Fruit fly (Drosophila melanogaster) whole organism, embryonic: ENCODE data around the gene CG13028.

Experiments used
- Antp ChIP-seq: fragments of 200-800 bp; sonication (Bioruptor generic); optimal IDR thresholded peaks from 3 replicates; lab custom pipeline; 2016; ENCODE audit warnings: missing biosample characterization, missing genetic modification characterization
- Atf3 ChIP-seq: fragments of 200-800 bp; sonication (Bioruptor generic); optimal IDR thresholded peaks from 3 replicates; lab custom pipeline; 2016; ENCODE audit warnings: missing biosample characterization, missing genetic modification characterization
- Blimp-1 ChIP-seq: fragments of 200-800 bp; sonication (Bioruptor generic); optimal IDR thresholded peaks from 3 replicates; lab custom pipeline; 2018; ENCODE audit warnings: missing biosample characterization, missing genetic modification characterization, mild to moderate bottlenecking, moderate library complexity, missing genetic modification reagents
- CG10267 ChIP-seq: fragments of 200-800 bp; sonication (Bioruptor generic); optimal IDR thresholded peaks from 2 replicates; lab custom pipeline; 2018; ENCODE audit warnings: missing biosample characterization, mild to moderate bottlenecking, missing genetic modification characterization, moderate library complexity
- CG10979 ChIP-seq: fragments of 200-800 bp; sonication (Bioruptor generic); optimal IDR thresholded peaks from 2 replicates; lab custom pipeline; 2018; ENCODE audit warnings: missing biosample characterization, mild to moderate bottlenecking, missing genetic modification characterization, moderate library complexity
- CG11560 ChIP-seq: fragments of 200-800 bp; sonication (Bioruptor generic); IDR thresholded peaks from 3 replicates; pipeline ENCODE4 v1.3.6; 2022; ENCODE audit warnings: missing biosample characterization, missing genetic modification characterization
- CG11723 ChIP-seq: fragments of 200-800 bp; sonication (Bioruptor generic); optimal IDR thresholded peaks from 2 replicates; lab custom pipeline; 2017; ENCODE audit warnings: missing biosample characterization, mild to moderate bottlenecking, missing genetic modification characterization
- CG13296 ChIP-seq: fragments of 200-800 bp; sonication (Bioruptor generic); optimal IDR thresholded peaks from 3 replicates; lab custom pipeline; 2018; ENCODE audit warnings: missing biosample characterization, mild to moderate bottlenecking, missing genetic modification characterization
- CG14014 ChIP-seq: fragments of 200-800 bp; sonication (Bioruptor generic); IDR thresholded peaks from 2 replicates; pipeline ENCODE4 v1.3.6; 2022; ENCODE audit warnings: missing biosample characterization, missing genetic modification characterization
- CG14050 ChIP-seq: fragments of 200-800 bp; sonication (Bioruptor generic); IDR thresholded peaks from 3 replicates; pipeline ENCODE4 v1.3.6; 2022; ENCODE audit warnings: missing biosample characterization, missing genetic modification characterization
- CG17802 ChIP-seq: fragments of 200-800 bp; sonication (Bioruptor generic); optimal IDR thresholded peaks from 2 replicates; lab custom pipeline; 2018; ENCODE audit warnings: missing biosample characterization, mild to moderate bottlenecking, missing genetic modification characterization, moderate library complexity
- CG18262 ChIP-seq: fragments of 200-800 bp; optimal IDR thresholded peaks from 3 replicates; lab custom pipeline; 2019; ENCODE audit warnings: missing biosample characterization, mild to moderate bottlenecking, missing genetic modification characterization, moderate library complexity
- CG2116 ChIP-seq: fragments of 200-800 bp; sonication (Bioruptor generic); optimal IDR thresholded peaks from 3 replicates; lab custom pipeline; 2018; ENCODE audit warnings: missing biosample characterization, mild to moderate bottlenecking, missing genetic modification characterization
- CG2202 ChIP-seq: fragments of 200-800 bp; sonication (Bioruptor generic); optimal IDR thresholded peaks from 2 replicates; lab custom pipeline; 2018; ENCODE audit warnings: missing biosample characterization, mild to moderate bottlenecking, missing genetic modification characterization
- CG32532 ChIP-seq: fragments of 200-800 bp; sonication (Bioruptor generic); IDR thresholded peaks from 2 replicates; pipeline ENCODE4 v1.3.6; 2022; ENCODE audit warnings: missing biosample characterization, missing genetic modification characterization
- CG34422 ChIP-seq: fragments of 200-800 bp; sonication (Bioruptor generic); IDR thresholded peaks from 3 replicates; pipeline ENCODE4 v1.3.6; 2022; ENCODE audit warnings: missing biosample characterization, missing genetic modification characterization
- CG4707 ChIP-seq: fragments of 200-800 bp; sonication (Bioruptor generic); optimal IDR thresholded peaks from 2 replicates; lab custom pipeline; 2018; ENCODE audit warnings: missing biosample characterization, mild to moderate bottlenecking, missing genetic modification characterization, moderate library complexity
- CG4854 ChIP-seq: fragments of 200-800 bp; sonication (Bioruptor generic); optimal IDR thresholded peaks from 2 replicates; lab custom pipeline; 2016; ENCODE audit warnings: missing biosample characterization, missing genetic modification characterization, inconsistent platforms
- CG5953 ChIP-seq: fragments of 200-800 bp; sonication (Bioruptor generic); IDR thresholded peaks from 2 replicates; pipeline ENCODE4 v1.3.6; 2022; ENCODE audit warnings: missing biosample characterization, missing genetic modification characterization
- CG6175 ChIP-seq: fragments of 200-800 bp; sonication (Bioruptor generic); IDR thresholded peaks from 3 replicates; pipeline ENCODE4 v1.3.6; 2022; ENCODE audit warnings: missing biosample characterization, missing genetic modification characterization
- CG6254 ChIP-seq: fragments of 200-800 bp; sonication (Bioruptor generic); optimal IDR thresholded peaks from 3 replicates; lab custom pipeline; 2017; ENCODE audit warnings: mild to moderate bottlenecking, missing biosample characterization, missing genetic modification reagents, missing genetic modification characterization
- CG8359 ChIP-seq: fragments of 200-800 bp; sonication (Bioruptor generic); optimal IDR thresholded peaks from 2 replicates; lab custom pipeline; 2017; ENCODE audit warnings: missing biosample characterization, mild to moderate bottlenecking, missing genetic modification characterization, borderline replicate concordance
- Chrac-16 ChIP-seq: fragments of 200-800 bp; sonication (Bioruptor generic); optimal IDR thresholded peaks from 3 replicates; lab custom pipeline; 2016; ENCODE audit warnings: missing biosample characterization, missing genetic modification characterization
- Deaf1 ChIP-seq: fragments of 200-800 bp; optimal IDR thresholded peaks from 3 replicates; lab custom pipeline; 2019; ENCODE audit warnings: missing biosample characterization, mild to moderate bottlenecking, missing genetic modification characterization, moderate library complexity
- Dfd ChIP-seq, 2 experiments: fragments of >200 bp; optimal IDR thresholded peaks; 2 replicates each; lab custom pipeline; 2017; ENCODE audit warnings: missing biosample characterization in 2 of 2, missing genetic modification characterization in 2 of 2
- HLH3B ChIP-seq: fragments of 200-800 bp; sonication (Bioruptor generic); IDR thresholded peaks from 2 replicates; pipeline ENCODE4 v1.3.6; 2022; ENCODE audit warnings: missing biosample characterization, missing genetic modification characterization
- NFAT ChIP-seq: fragments of 200-800 bp; sonication (Bioruptor generic); IDR thresholded peaks from 2 replicates; pipeline ENCODE4 v1.3.6; 2022; ENCODE audit warnings: missing biosample characterization, missing genetic modification characterization
- TFAM ChIP-seq: fragments of 200-800 bp; sonication (Bioruptor generic); optimal IDR thresholded peaks from 2 replicates; lab custom pipeline; 2017; ENCODE audit warnings: missing biosample characterization, missing genetic modification characterization, inconsistent platforms
- ara ChIP-seq: fragments of 200-800 bp; sonication (Bioruptor generic); IDR thresholded peaks from 2 replicates; pipeline ENCODE4 v1.3.6; 2022; ENCODE audit warnings: missing biosample characterization, missing genetic modification characterization
- ash1 ChIP-seq: fragments of 200-800 bp; sonication (Bioruptor generic); optimal IDR thresholded peaks from 2 replicates; lab custom pipeline; 2018; ENCODE audit warnings: missing biosample characterization, mild to moderate bottlenecking, missing genetic modification characterization
- cg ChIP-seq: fragments of 200-800 bp; sonication (Bioruptor generic); optimal IDR thresholded peaks from 3 replicates; lab custom pipeline; 2019; ENCODE audit warnings: missing biosample characterization, mild to moderate bottlenecking, missing genetic modification characterization, moderate library complexity
- dm ChIP-seq: fragments of 200-800 bp; sonication (Bioruptor generic); optimal IDR thresholded peaks from 3 replicates; lab custom pipeline; 2016; ENCODE audit warnings: missing biosample characterization, missing genetic modification characterization
- dmrt99B ChIP-seq: fragments of 200-800 bp; sonication (Bioruptor generic); optimal IDR thresholded peaks from 2 replicates; lab custom pipeline; 2018; ENCODE audit warnings: missing biosample characterization, mild to moderate bottlenecking, missing genetic modification characterization, moderate library complexity
- ems ChIP-seq: fragments of 200-800 bp; sonication (Bioruptor generic); optimal IDR thresholded peaks from 3 replicates; lab custom pipeline; 2016; ENCODE audit warnings: missing biosample characterization, missing genetic modification characterization
- fd102C ChIP-seq: fragments of 200-800 bp; sonication (Bioruptor generic); optimal IDR thresholded peaks from 2 replicates; lab custom pipeline; 2018; ENCODE audit warnings: missing biosample characterization, mild to moderate bottlenecking, missing genetic modification characterization, moderate library complexity
- gce ChIP-seq: fragments of 200-800 bp; sonication (Bioruptor generic); IDR thresholded peaks from 3 replicates; pipeline ENCODE4 v1.3.6; 2022; ENCODE audit warnings: missing biosample characterization, missing genetic modification characterization
- gem ChIP-seq: fragments of 200-800 bp; sonication (Bioruptor generic); optimal IDR thresholded peaks from 2 replicates; lab custom pipeline; 2019; ENCODE audit warnings: missing biosample characterization, mild to moderate bottlenecking, missing genetic modification characterization, moderate library complexity
- hkb ChIP-seq, 2 experiments: fragments of 200-800 bp in 1 of 2; fragments of >200 bp in 1 of 2; sonication (Bioruptor generic) in 1 of 2; IDR thresholded peaks in 1 of 2; optimal IDR thresholded peaks in 1 of 2; 2 replicates each; pipeline versions ENCODE4 v1.3.6 to Lab custom; 2017 to 2022; ENCODE audit warnings: missing biosample characterization in 1 of 2, missing genetic modification characterization in 1 of 2
- jing ChIP-seq: fragments of 200-800 bp; sonication (Bioruptor generic); optimal IDR thresholded peaks from 2 replicates; lab custom pipeline; 2018; ENCODE audit warnings: missing biosample characterization, mild to moderate bottlenecking, missing genetic modification characterization
- mam ChIP-seq: fragments of 200-800 bp; sonication (Bioruptor generic); optimal IDR thresholded peaks from 3 replicates; lab custom pipeline; 2016; ENCODE audit warnings: missing biosample characterization, missing genetic modification characterization
- nom ChIP-seq: fragments of 200-800 bp; sonication (Bioruptor generic); optimal IDR thresholded peaks from 2 replicates; lab custom pipeline; 2017; ENCODE audit warnings: missing biosample characterization, missing genetic modification characterization, mild to moderate bottlenecking, moderate library complexity, missing genetic modification reagents
- repo ChIP-seq: fragments of 200-800 bp; sonication (Bioruptor generic); optimal IDR thresholded peaks from 2 replicates; lab custom pipeline; 2016; ENCODE audit warnings: missing biosample characterization, missing genetic modification characterization
- sc ChIP-seq, 3 experiments: fragments of >200 bp in 2 of 3; fragments of 200-800 bp in 1 of 3; sonication (Bioruptor generic) in 1 of 3; optimal IDR thresholded peaks; 2 replicates in 2 of 3; 3 replicates in 1 of 3; lab custom pipeline; 2017; ENCODE audit warnings: mild to moderate bottlenecking in 1 of 3, missing biosample characterization in 1 of 3, missing genetic modification characterization in 1 of 3, missing genetic modification reagents in 1 of 3
- schlank ChIP-seq: fragments of 200-800 bp; sonication (Bioruptor generic); optimal IDR thresholded peaks from 2 replicates; lab custom pipeline; 2018; ENCODE audit warnings: missing biosample characterization, mild to moderate bottlenecking, missing genetic modification characterization
- ssp ChIP-seq: fragments of 200-800 bp; sonication (Bioruptor generic); IDR thresholded peaks from 2 replicates; pipeline ENCODE4 v1.3.6; 2022; ENCODE audit warnings: missing biosample characterization, missing genetic modification characterization
- twi ChIP-seq: fragments of 200-800 bp; optimal IDR thresholded peaks from 2 replicates; lab custom pipeline; 2019; ENCODE audit warnings: missing biosample characterization, mild to moderate bottlenecking, missing genetic modification characterization, moderate library complexity
- unpg ChIP-seq: fragments of 200-800 bp; sonication (Bioruptor generic); optimal IDR thresholded peaks from 3 replicates; lab custom pipeline; 2018; ENCODE audit warnings: missing biosample characterization, mild to moderate bottlenecking, missing genetic modification characterization, moderate library complexity
- usp ChIP-seq: fragments of >200 bp; optimal IDR thresholded peaks from 2 replicates; lab custom pipeline; 2017; ENCODE audit warnings: missing biosample characterization, missing genetic modification characterization

Gene CG13028

dm6 chr3L:16956768-16957533 is 33.9 kb downstream of the CG13028 start (continued):
- TF ChIP-seq fd102C (GFP tag; lab: Kevin White, UChicago) (no peak), CG14050 (GFP tag; lab: Robert Waterston, UW) (peak; percentile 65), CG6175 (GFP tag; lab: Robert Waterston, UW) (no peak), HLH3B (GFP tag; lab: Robert Waterston, UW) (peak; percentile 78), gce (GFP tag; lab: Robert Waterston, UW) (0 out of 3 replicates have a peak, but pooled peaks have one; percentile 40), unpg (GFP tag; lab: Kevin White, UChicago) (peak; percentile 73), repo (GFP tag; lab: Kevin White, UChicago) (peak; percentile 2), gem (tag; lab: Kevin White, UChicago) (peak; percentile 80), usp (GFP tag; lab: Kevin White, UChicago) (no peak), CG2202 (no peak), CG5953 (GFP tag; lab: Robert Waterston, UW) (peak; percentile 56), Chrac-16 (peak; percentile 27), Dfd (GFP tag; optimal IDR thresholded peaks at IDR 0.05; lab: Kevin White, UChicago) (no peak), ssp (GFP tag; lab: Robert Waterston, UW) (peak; percentile 46; the same call in 1 of the 2 replicates), Blimp-1 (GFP tag; lab: Kevin White, UChicago) (peak; percentile 79), hkb (optimal IDR thresholded peaks at IDR 0.05; lab: Kevin White, UChicago) (no peak), hkb (GFP tag; IDR thresholded peaks at IDR 0.05; lab: Robert Waterston, UW) (peak; percentile 79), CG6254 (GFP tag; lab: Kevin White, UChicago) (no peak), nom (no peak), CG17802 (tag; lab: Kevin White, UChicago) (peak; percentile 4), Deaf1 (peak; percentile 80), sc (optimal IDR thresholded peaks at IDR 0.05; lab: Kevin White, UChicago) (no peak), sc (GFP tag; optimal IDR thresholded peaks at IDR 0.05; lab: Kevin White, UChicago) (peak; percentile 15), CG13296 (GFP tag; lab: Kevin White, UChicago) (no peak), CG2116 (GFP tag; lab: Kevin White, UChicago) (no peak), CG11723 (no peak), CG18262 (tag; lab: Kevin White, UChicago) (peak; percentile 80), CG11560 (tag; lab: Robert Waterston, UW) (no peak), CG10267 (tag; lab: Kevin White, UChicago) (peak; percentile 71), ems (peak; percentile 23), ara (GFP tag; lab: Robert Waterston, UW) (0 out of 2 replicates have a peak, but pooled peaks have one; percentile 19), twi (tag; lab: Kevin White, UChicago) (no peak), ash1 (no peak), dm (GFP tag; lab: Kevin White, UChicago) (no peak), NFAT (GFP tag; lab: Robert Waterston, UW) (no peak), CG4707 (GFP tag; lab: Kevin White, UChicago) (no peak), CG32532 (GFP tag; lab: Robert Waterston, UW) (peak; percentile 81), CG4854 (GFP tag; lab: Kevin White, UChicago) (peak; percentile 11), Atf3 (peak; percentile 23), CG10979 (tag; lab: Kevin White, UChicago) (peak; percentile 60), Antp (peak; percentile 1), CG8359 (GFP tag; lab: Kevin White, UChicago) (no peak), schlank (peak; percentile 14), mam (peak; percentile 62), CG14014 (GFP tag; lab: Robert Waterston, UW) (peak; percentile 75), TFAM (no peak), CG34422 (GFP tag; lab: Robert Waterston, UW) (peak; percentile 73), jing (GFP tag; lab: Kevin White, UChicago) (peak; percentile 54), cg (peak; percentile 20), dmrt99B (tag; lab: Kevin White, UChicago) (peak; percentile 73)
